Worm (Caenorhabditis elegans) whole organism, early embryonic: ENCODE measurements around the gene lbp-3.
A peak's percentile ranks its signal among the peaks of the same experiment; 100 is the strongest.

Experiments
- B0310.2 ChIP-seq: sonication (generic microtip); optimal IDR thresholded peaks from 2 replicates; lab custom pipeline; 2016; ENCODE audit warnings: mild to moderate bottlenecking, missing genetic modification characterization, missing compliant biosample characterization
- F13C5.2 ChIP-seq: sonication (generic microtip); optimal IDR thresholded peaks from 2 replicates; lab custom pipeline; 2017; ENCODE audit warnings: mild to moderate bottlenecking, missing genetic modification characterization, inconsistent platforms, missing compliant biosample characterization
- aly-1 ChIP-seq: sonication (generic microtip); optimal IDR thresholded peaks from 2 replicates; lab custom pipeline; 2016; ENCODE audit warnings: missing genetic modification characterization, missing compliant biosample characterization
- ama-1 ChIP-seq: fragments of 150-350 bp; optimal IDR thresholded peaks from 2 replicates; lab custom pipeline; 2014
- ceh-13 ChIP-seq: fragments of 200-800 bp; sonication (Bioruptor generic); optimal IDR thresholded peaks from 2 replicates; lab custom pipeline; 2018; ENCODE audit warnings: mild to moderate bottlenecking, missing genetic modification characterization, missing compliant biosample characterization
- ceh-36 ChIP-seq: sonication (generic microtip); optimal IDR thresholded peaks from 2 replicates; lab custom pipeline; 2016; ENCODE audit warnings: missing genetic modification characterization, inconsistent platforms, missing compliant biosample characterization
- ets-7 ChIP-seq: sonication (generic microtip); optimal IDR thresholded peaks from 2 replicates; lab custom pipeline; 2016; ENCODE audit warnings: missing genotype, missing genetic modification characterization, missing compliant biosample characterization
- flt-1 ChIP-seq: fragments of 200-800 bp; sonication (Bioruptor generic); IDR thresholded peaks from 2 replicates; pipeline ENCODE4 v1.3.6; 2022; ENCODE audit warnings: missing genetic modification characterization, missing compliant biosample characterization
- hmbx-1 ChIP-seq: sonication (generic microtip); optimal IDR thresholded peaks from 2 replicates; lab custom pipeline; 2016; ENCODE audit warnings: mild to moderate bottlenecking, missing genetic modification characterization, missing compliant biosample characterization
- hmg-4 ChIP-seq: fragments of 200-800 bp; sonication (Bioruptor generic); optimal IDR thresholded peaks from 2 replicates; lab custom pipeline; 2018; ENCODE audit warnings: mild to moderate bottlenecking, missing genetic modification characterization, missing compliant biosample characterization
- hnd-1 ChIP-seq: sonication (generic microtip); optimal IDR thresholded peaks from 2 replicates; lab custom pipeline; 2016; ENCODE audit warnings: missing genetic modification characterization, missing compliant biosample characterization
- pes-1 ChIP-seq: fragments of 200-800 bp; sonication (Bioruptor generic); IDR thresholded peaks from 2 replicates; pipeline ENCODE4 v1.3.6; 2022; ENCODE audit warnings: missing genetic modification reagents, missing genetic modification characterization, missing compliant biosample characterization
- scrt-1 ChIP-seq: fragments of 200-800 bp; sonication (Bioruptor generic); IDR thresholded peaks from 2 replicates; pipeline ENCODE4 v1.3.6; 2022; ENCODE audit warnings: missing genetic modification characterization, missing compliant biosample characterization
- sea-1 ChIP-seq: fragments of 200-800 bp; sonication (Bioruptor generic); conservative IDR thresholded peaks from 2 replicates; pipeline ENCODE4 v1.3.6; 2022; ENCODE audit warnings: missing genetic modification characterization, missing compliant biosample characterization
- tbx-11 ChIP-seq: fragments of 200-800 bp; sonication (Bioruptor generic); IDR thresholded peaks from 2 replicates; pipeline ENCODE4 v1.3.6; 2022; ENCODE audit warnings: missing genetic modification characterization, missing compliant biosample characterization
- tbx-37 ChIP-seq: fragments of 200-800 bp; sonication (Bioruptor generic); conservative IDR thresholded peaks from 2 replicates; pipeline ENCODE4 v1.3.6; 2022; ENCODE audit warnings: missing genetic modification reagents, missing genetic modification characterization, missing compliant biosample characterization
- tra-4 ChIP-seq: sonication (generic microtip); optimal IDR thresholded peaks from 2 replicates; lab custom pipeline; 2017; ENCODE audit warnings: missing genetic modification characterization, missing compliant biosample characterization

lbp-3 gene

ce11 chrX:3226348-3227229 lies 30.6 kb upstream of the lbp-3 start:
- TF ChIP-seq ceh-36 (tag; lab: Kevin White, UChicago) (no peak), ets-7 (tag; lab: Kevin White, UChicago) (no peak), hmg-4 (GFP tag; lab: Kevin White, UChicago) (peak; percentile 54), aly-1 (peak; percentile 9), scrt-1 (0 out of 2 replicates have a peak, but pooled peaks have one; percentile 44)

- TF ChIP-seq flt-1 (GFP tag; lab: Robert Waterston, UW) (no peak), aly-1 (no peak), hnd-1 (tag; lab: Kevin White, UChicago) (no peak), tbx-11 (GFP tag; lab: Robert Waterston, UW) (no peak), ceh-13 (GFP tag; lab: Kevin White, UChicago) (no peak), F13C5.2 (tag; lab: Kevin White, UChicago) (no peak), tra-4 (no peak), scrt-1 (no peak), pes-1 (no peak)
Observed at ce11 chrX:3228701-3229100, 28.5 kb upstream of the lbp-3 start.

ce11 chrX:3230575-3230974 lies 26.6 kb upstream of the lbp-3 start:
- TF ChIP-seq hmg-4 (GFP tag; lab: Kevin White, UChicago) (no peak), B0310.2 (tag; lab: Kevin White, UChicago) (no peak), hmbx-1 (tag; lab: Kevin White, UChicago) (no peak), sea-1 (no peak), hnd-1 (tag; lab: Kevin White, UChicago) (no peak), flt-1 (GFP tag; lab: Robert Waterston, UW) (no peak), aly-1 (no peak), ceh-36 (tag; lab: Kevin White, UChicago) (no peak), pes-1 (no peak), tbx-37 (no peak), tbx-11 (GFP tag; lab: Robert Waterston, UW) (no peak), ets-7 (tag; lab: Kevin White, UChicago) (no peak), ama-1 (lab: Kevin White, UChicago) (no peak), F13C5.2 (tag; lab: Kevin White, UChicago) (no peak), scrt-1 (no peak), tra-4 (no peak), ceh-13 (GFP tag; lab: Kevin White, UChicago) (no peak)

- TF ChIP-seq ceh-36 (tag; lab: Kevin White, UChicago): no peak
- no peak for TF ChIP-seq sea-1
- TF ChIP-seq ama-1 (lab: Kevin White, UChicago): no peak
- no peak for TF ChIP-seq ceh-13 (GFP tag; lab: Kevin White, UChicago)
- no peak for TF ChIP-seq aly-1
- TF ChIP-seq flt-1 (GFP tag; lab: Robert Waterston, UW): no peak
- no peak for TF ChIP-seq F13C5.2 (tag; lab: Kevin White, UChicago)
- no peak for TF ChIP-seq tra-4
- TF ChIP-seq ets-7 (tag; lab: Kevin White, UChicago): no peak
- no peak for TF ChIP-seq hmg-4 (GFP tag; lab: Kevin White, UChicago)
- TF ChIP-seq hnd-1 (tag; lab: Kevin White, UChicago): no peak
- TF ChIP-seq B0310.2 (tag; lab: Kevin White, UChicago): no peak
Observed at ce11 chrX:3235358-3235816, 21.8 kb upstream of the lbp-3 start, which contains the start of gene F28B4.3. Gene F28B4.3, minus strand, starts transcription at chrX:3235408.

ce11 chrX:3243614-3244013 lies 13.6 kb upstream of the lbp-3 start, which contains the start of gene irg-7:
Gene irg-7, minus strand, starts transcription at chrX:3243636.
- no peak for TF ChIP-seq F13C5.2 (tag; lab: Kevin White, UChicago)
- TF ChIP-seq flt-1 (GFP tag; lab: Robert Waterston, UW): no peak
- TF ChIP-seq hmg-4 (GFP tag; lab: Kevin White, UChicago): no peak
- no peak for TF ChIP-seq pes-1
- TF ChIP-seq hnd-1 (tag; lab: Kevin White, UChicago): no peak
- TF ChIP-seq tbx-37: no peak
- TF ChIP-seq tbx-11 (GFP tag; lab: Robert Waterston, UW): no peak
- no peak for TF ChIP-seq hmbx-1 (tag; lab: Kevin White, UChicago)
- no peak for TF ChIP-seq B0310.2 (tag; lab: Kevin White, UChicago)

ce11 chrX:3244402-3244801 lies 12.8 kb upstream of the lbp-3 start:
- TF ChIP-seq F13C5.2 (tag; lab: Kevin White, UChicago): no peak

ce11 chrX:3245812-3246211 lies 11.4 kb upstream of the lbp-3 start, which contains the start of gene F40F4.7:
Gene F40F4.7, minus strand, starts transcription at chrX:3245933.
- TF ChIP-seq F13C5.2 (tag; lab: Kevin White, UChicago) (peak; percentile 67), hmbx-1 (tag; lab: Kevin White, UChicago) (no peak), B0310.2 (tag; lab: Kevin White, UChicago) (no peak), hmg-4 (GFP tag; lab: Kevin White, UChicago) (peak; percentile 8)

- TF ChIP-seq tbx-11 (GFP tag; lab: Robert Waterston, UW) (no peak), hmbx-1 (tag; lab: Kevin White, UChicago) (no peak), hmg-4 (GFP tag; lab: Kevin White, UChicago) (no peak), ceh-36 (tag; lab: Kevin White, UChicago) (no peak), ama-1 (lab: Kevin White, UChicago) (no peak), ets-7 (tag; lab: Kevin White, UChicago) (no peak), ceh-13 (GFP tag; lab: Kevin White, UChicago) (no peak), B0310.2 (tag; lab: Kevin White, UChicago) (no peak), pes-1 (no peak), tbx-37 (no peak), aly-1 (no peak), hnd-1 (tag; lab: Kevin White, UChicago) (no peak), sea-1 (no peak), tra-4 (no peak), F13C5.2 (tag; lab: Kevin White, UChicago) (no peak), scrt-1 (no peak)
Observed at ce11 chrX:3247768-3248167, 9.4 kb upstream of the lbp-3 start.
